Fruit fly (Drosophila melanogaster): ENCODE results near the gene Cdk12.

The Cdk12 gene

dm6 chr3L:21483837-21484236 lies 32.3 kb upstream of the Cdk12 start (continued):
- peak; percentile 9 for TF ChIP-seq CG8089 (GFP tag; optimal IDR thresholded peaks at IDR 0.05)
- peak; percentile 77 for TF ChIP-seq CG33213 (GFP tag; optimal IDR thresholded peaks at IDR 0.05)
- TF ChIP-seq caup (GFP tag; optimal IDR thresholded peaks at IDR 0.05; ENCODE audit: severe bottlenecking), result no peak
- TF ChIP-seq Aef1 (GFP tag; IDR thresholded peaks at IDR 0.05), result no peak
- TF ChIP-seq B-H1 (GFP tag; IDR thresholded peaks at IDR 0.05), result no peak
- no peak for TF ChIP-seq seq (GFP tag; IDR thresholded peaks at IDR 0.05)
- TF ChIP-seq gro (GFP tag; optimal IDR thresholded peaks at IDR 0.05), result peak; percentile 29
- peak; percentile 90 for TF ChIP-seq CG3847 (GFP tag; IDR thresholded peaks at IDR 0.05)
- TF ChIP-seq Hsf (GFP tag; optimal IDR thresholded peaks at IDR 0.05), result peak; percentile 44
- TF ChIP-seq CG5245 (GFP tag; optimal IDR thresholded peaks at IDR 0.05), result no peak
- no peak for TF ChIP-seq ase (GFP tag; IDR thresholded peaks at IDR 0.05)
- no peak for TF ChIP-seq jing (GFP tag; optimal IDR thresholded peaks at IDR 0.05)
- peak in 1 of 3 experiments; percentile 6 for TF ChIP-seq lola (GFP tag; optimal IDR thresholded peaks at IDR 0.05)
- peak; percentile 9 for TF ChIP-seq vfl (GFP tag; optimal IDR thresholded peaks at IDR 0.05)
- TF ChIP-seq CG1792 (GFP tag; optimal IDR thresholded peaks at IDR 0.05), result no peak
- TF ChIP-seq org-1 (GFP tag; optimal IDR thresholded peaks at IDR 0.05), result no peak
- peak; percentile 53 for TF ChIP-seq Fer1 (GFP tag; optimal IDR thresholded peaks at IDR 0.05)
- TF ChIP-seq otp (GFP tag; IDR thresholded peaks at IDR 0.05), result no peak
- TF ChIP-seq CG11093 (GFP tag; IDR thresholded peaks at IDR 0.05), result no peak
- TF ChIP-seq Gug (GFP tag; IDR thresholded peaks at IDR 0.05), result no peak
- no peak for TF ChIP-seq sisA (GFP tag; IDR thresholded peaks at IDR 0.05)
- no peak for TF ChIP-seq CG15479 (GFP tag; optimal IDR thresholded peaks at IDR 0.05)
- TF ChIP-seq BEAF-32 (GFP tag; optimal IDR thresholded peaks at IDR 0.05), result peak; percentile 26
- peak; percentile 51 for TF ChIP-seq amos (GFP tag; IDR thresholded peaks at IDR 0.05; ENCODE audit: partially characterized antibody)
- no peak for TF ChIP-seq Ada2b (GFP tag; IDR thresholded peaks at IDR 0.05)
- TF ChIP-seq gcm (GFP tag; optimal IDR thresholded peaks at IDR 0.05), result no peak
- no peak for TF ChIP-seq CG33557 (GFP tag; optimal IDR thresholded peaks at IDR 0.05)
- no peak for TF ChIP-seq Sry-β (GFP tag; optimal IDR thresholded peaks at IDR 0.05)
- TF ChIP-seq Ets97D (GFP tag; optimal IDR thresholded peaks at IDR 0.05), result peak; percentile 83
- TF ChIP-seq CG2129 (GFP tag; IDR thresholded peaks at IDR 0.05; ENCODE audit: partially characterized antibody), result no peak
- TF ChIP-seq fu2 (GFP tag; optimal IDR thresholded peaks at IDR 0.05), result peak; percentile 19
- no peak for TF ChIP-seq YL-1 (GFP tag; optimal IDR thresholded peaks at IDR 0.05)
- TF ChIP-seq E2f2 (GFP tag; IDR thresholded peaks at IDR 0.05), result peak; percentile 43
- TF ChIP-seq CG14965 (GFP tag; optimal IDR thresholded peaks at IDR 0.05; ENCODE audit: borderline replicate concordance), result peak; percentile 30
- no peak for TF ChIP-seq CG13894 (tag; optimal IDR thresholded peaks at IDR 0.05)
- TF ChIP-seq emc (GFP tag; optimal IDR thresholded peaks at IDR 0.05), result no peak
- no peak for TF ChIP-seq CG30020 (tag; optimal IDR thresholded peaks at IDR 0.05)
- TF ChIP-seq pfk (GFP tag; optimal IDR thresholded peaks at IDR 0.05), result peak; percentile 76
- TF ChIP-seq chinmo (GFP tag; IDR thresholded peaks at IDR 0.05; ENCODE audit: partially characterized antibody), result peak; percentile 47; the same call in 1 of the 4 replicates
- TF ChIP-seq Rfx (GFP tag; IDR thresholded peaks at IDR 0.05), result no peak; the same call in 1 of the 2 replicates
- no peak for TF ChIP-seq CG3281 (GFP tag; optimal IDR thresholded peaks at IDR 0.05)
- TF ChIP-seq Lim3 (GFP tag; IDR thresholded peaks at IDR 0.05), result no peak
- peak; percentile 16 to 46 for TF ChIP-seq dpn (GFP tag; optimal IDR thresholded peaks at IDR 0.05)
- TF ChIP-seq chif (GFP tag; optimal IDR thresholded peaks at IDR 0.05), result peak in 1 of 2 experiments; percentile 40
- TF ChIP-seq CG17328 (GFP tag; IDR thresholded peaks at IDR 0.05), result no peak
- no peak for TF ChIP-seq Trl (optimal IDR thresholded peaks at IDR 0.05)
- peak; percentile 9 for TF ChIP-seq Trl (GFP tag; optimal IDR thresholded peaks at IDR 0.05)
- 0 out of 2 replicates have a peak, but pooled peaks have one; percentile 22 for TF ChIP-seq Scr (GFP tag; IDR thresholded peaks at IDR 0.05; ENCODE audit: partially characterized antibody)
- TF ChIP-seq ATbp (GFP tag; optimal IDR thresholded peaks at IDR 0.05), result no peak
- no peak for TF ChIP-seq klu (GFP tag; IDR thresholded peaks at IDR 0.05)
- TF ChIP-seq Ravus (GFP tag; IDR thresholded peaks at IDR 0.05), result no peak
- no peak for TF ChIP-seq bowl (GFP tag; IDR thresholded peaks at IDR 0.05)

All from whole organism, embryonic.